Worm (Caenorhabditis elegans) whole organism, L3 larva: Measurements from ENCODE around the gene gpx-3.

Experiments used
- R02D3.7 ChIP-seq: fragments of 150-350 bp; optimal IDR thresholded peaks from 2 replicates; lab custom pipeline; 2014; ENCODE audit warnings: missing biosample characterization, missing genetic modification characterization
- ama-1 ChIP-seq: fragments of 150-350 bp; optimal IDR thresholded peaks from 2 replicates; lab custom pipeline; 2018
- egl-27 ChIP-seq: sonication (generic microtip); optimal IDR thresholded peaks from 4 replicates; lab custom pipeline; 2017; ENCODE audit warnings: missing biosample characterization, missing genetic modification reagents, missing genetic modification characterization
- fos-1 ChIP-seq: fragments of 150-350 bp; optimal IDR thresholded peaks from 2 replicates; lab custom pipeline; 2014; ENCODE audit warnings: missing biosample characterization, missing genetic modification characterization
- lin-15B ChIP-seq: fragments of 150-350 bp; optimal IDR thresholded peaks from 2 replicates; lab custom pipeline; 2014; ENCODE audit warnings: missing biosample characterization, missing genetic modification characterization
- mdl-1 ChIP-seq: fragments of 150-350 bp; optimal IDR thresholded peaks from 2 replicates; lab custom pipeline; 2014; ENCODE audit warnings: missing biosample characterization, missing genetic modification characterization
- nhr-23 ChIP-seq: fragments of 150-350 bp; optimal IDR thresholded peaks from 2 replicates; lab custom pipeline; 2014; ENCODE audit warnings: missing biosample characterization, missing genetic modification reagents, missing genetic modification characterization
- skn-1 ChIP-seq: fragments of 150-350 bp; optimal IDR thresholded peaks from 2 replicates; lab custom pipeline; 2014; ENCODE audit warnings: missing biosample characterization, missing genetic modification characterization
- snpc-4 ChIP-seq: fragments of 150-350 bp; optimal IDR thresholded peaks from 2 replicates; lab custom pipeline; 2014; ENCODE audit warnings: missing biosample characterization, missing genetic modification characterization
- tbx-2 ChIP-seq: sonication (generic microtip); optimal IDR thresholded peaks from 2 replicates; lab custom pipeline; 2016; ENCODE audit warnings: mild to moderate bottlenecking, missing genetic modification characterization, missing compliant biosample characterization
- zag-1 ChIP-seq: fragments of 150-350 bp; optimal IDR thresholded peaks from 2 replicates; lab custom pipeline; 2014; ENCODE audit warnings: missing biosample characterization, missing genetic modification characterization

ce11 chrX:9568574-9568973 lies 19.2 kb upstream of the gpx-3 start:
- TF ChIP-seq lin-15B (tag; lab: Kevin White, UChicago) = no peak
- no peak for TF ChIP-seq skn-1 (tag; lab: Kevin White, UChicago)
- no peak for TF ChIP-seq ama-1 (lab: Kevin White, UChicago)
- no peak for TF ChIP-seq egl-27
- TF ChIP-seq snpc-4 (tag; lab: Kevin White, UChicago) = no peak
- no peak for TF ChIP-seq mdl-1 (tag; lab: Kevin White, UChicago)
- TF ChIP-seq nhr-23 = no peak
- TF ChIP-seq R02D3.7 (tag; lab: Kevin White, UChicago) = no peak
- no peak for TF ChIP-seq tbx-2
- TF ChIP-seq fos-1 (tag; lab: Kevin White, UChicago) = no peak
- TF ChIP-seq zag-1 (tag; lab: Kevin White, UChicago) = no peak
